Comparison of ENCODE assay signal across 8 worm cellular contexts in the genomic region with DNA sequence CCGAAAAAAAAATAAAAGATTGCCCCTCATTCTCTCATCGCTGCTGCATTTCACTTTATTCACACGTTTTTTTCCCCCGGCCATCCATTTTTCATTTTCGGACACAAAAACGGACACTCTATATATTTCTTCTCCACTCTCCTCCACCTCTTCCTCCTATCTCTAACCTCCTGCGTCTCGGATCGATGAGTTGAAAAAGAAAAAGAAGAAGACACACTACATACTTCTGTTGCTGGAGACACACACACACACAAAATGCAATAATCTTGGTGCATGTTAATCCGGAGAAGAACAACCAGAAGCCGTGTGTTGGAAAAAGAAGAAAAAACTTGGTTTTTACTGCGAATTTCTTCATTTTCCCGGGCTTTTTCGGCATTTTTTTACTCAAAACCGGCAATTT.
A peak's percentile ranks its signal among the peaks of the same experiment; 100 is the strongest.
TF ChIP-seq lines count a peak whose summit lies in the region.

No protein-coding gene starts in this region.

TF ChIP-seq in whole organism, L1 larva, 84 proteins besides CTCF, POLR2A, EP300 and RAD21 (continues in another document):
- TF ChIP-seq skn-1 (tag; optimal IDR thresholded peaks at IDR 0.05; lab: Kevin White, UChicago) (peak; percentile 15), nhr-47 (tag; optimal IDR thresholded peaks at IDR 0.05; lab: Kevin White, UChicago) (peak; percentile 56), mdl-1 (tag; optimal IDR thresholded peaks at IDR 0.05; lab: Kevin White, UChicago) (peak in 1 of 2 experiments; percentile 31), ceh-8 (GFP tag; optimal IDR thresholded peaks at IDR 0.05; lab: Kevin White, UChicago) (no peak), hlh-4 (tag; optimal IDR thresholded peaks at IDR 0.05; lab: Kevin White, UChicago) (no peak), ama-1 (optimal IDR thresholded peaks at IDR 0.05; lab: Kevin White, UChicago) (peak; percentile 3), ceh-82 (tag; optimal IDR thresholded peaks at IDR 0.05; lab: Kevin White, UChicago) (peak; percentile 64 to 65 (median 64)), dpl-1 (GFP tag; optimal IDR thresholded peaks at IDR 0.05; lab: Kevin White, UChicago) (peak; percentile 16 to 61 (median 26)), jun-1 (tag; optimal IDR thresholded peaks at IDR 0.05; lab: Kevin White, UChicago) (peak; percentile 20), egl-13 (tag; optimal IDR thresholded peaks at IDR 0.05; lab: Kevin White, UChicago) (no peak)

TF ChIP-seq in whole organism, L2 larva, 48 proteins besides CTCF, POLR2A, EP300 and RAD21 (continues in another document):
- TF ChIP-seq nhr-10 (tag; optimal IDR thresholded peaks at IDR 0.05; lab: Kevin White, UChicago) (no peak), crh-2 (tag; optimal IDR thresholded peaks at IDR 0.05; lab: Kevin White, UChicago) (peak; percentile 68), sem-4 (tag; optimal IDR thresholded peaks at IDR 0.05; lab: Kevin White, UChicago) (peak; percentile 67), lin-13 (GFP tag; optimal IDR thresholded peaks at IDR 0.05; lab: Kevin White, UChicago) (peak; percentile 47), mdl-1 (tag; optimal IDR thresholded peaks at IDR 0.05; lab: Kevin White, UChicago) (no peak), unc-55 (GFP tag; optimal IDR thresholded peaks at IDR 0.05; lab: Kevin White, UChicago) (peak; percentile 87), F13H6.1 (tag; optimal IDR thresholded peaks at IDR 0.05; lab: Kevin White, UChicago) (peak; percentile 42), gmeb-1 (tag; optimal IDR thresholded peaks at IDR 0.05; lab: Kevin White, UChicago) (peak; percentile 20), lsy-2 (tag; optimal IDR thresholded peaks at IDR 0.05; lab: Kevin White, UChicago) (peak in 1 of 2 experiments; percentile 61), elt-3 (tag; optimal IDR thresholded peaks at IDR 0.05; lab: Kevin White, UChicago) (no peak), skn-1 (tag; optimal IDR thresholded peaks at IDR 0.05; lab: Kevin White, UChicago) (no peak)

TF ChIP-seq in whole organism, L3 larva, 47 proteins besides CTCF, POLR2A, EP300 and RAD21 (continues in another document):
- TF ChIP-seq eor-1 (tag; optimal IDR thresholded peaks at IDR 0.05; lab: Kevin White, UChicago) (no peak), lsy-12 (tag; optimal IDR thresholded peaks at IDR 0.05; lab: Kevin White, UChicago) (no peak), nhr-67 (tag; optimal IDR thresholded peaks at IDR 0.05; lab: Kevin White, UChicago) (no peak), ceh-28 (tag; optimal IDR thresholded peaks at IDR 0.05; lab: Kevin White, UChicago) (no peak), elt-2 (tag; optimal IDR thresholded peaks at IDR 0.05; lab: Kevin White, UChicago) (no peak), zag-1 (tag; optimal IDR thresholded peaks at IDR 0.05; lab: Kevin White, UChicago) (no peak), fos-1 (tag; optimal IDR thresholded peaks at IDR 0.05; lab: Kevin White, UChicago) (no peak), ama-1 (optimal IDR thresholded peaks at IDR 0.05; lab: Kevin White, UChicago) (peak; percentile 5), ceh-82 (tag; optimal IDR thresholded peaks at IDR 0.05; lab: Kevin White, UChicago) (no peak), fkh-10 (GFP tag; optimal IDR thresholded peaks at IDR 0.05; lab: Kevin White, UChicago) (peak; percentile 40), aly-2 (tag; optimal IDR thresholded peaks at IDR 0.05; lab: Kevin White, UChicago) (no peak), elt-3 (tag; optimal IDR thresholded peaks at IDR 0.05; lab: Kevin White, UChicago) (no peak)

TF ChIP-seq in whole organism, L4 larva, 104 proteins besides CTCF, POLR2A, EP300 and RAD21 (continues in another document):
- TF ChIP-seq F37D6.2 (tag; optimal IDR thresholded peaks at IDR 0.05; lab: Kevin White, UChicago) (no peak), lin-29 (GFP tag; IDR thresholded peaks at IDR 0.05; lab: Robert Waterston, UW) (no peak), mdl-1 (tag; optimal IDR thresholded peaks at IDR 0.05; lab: Kevin White, UChicago) (peak in 1 of 2 experiments; percentile 23), lsy-2 (tag; optimal IDR thresholded peaks at IDR 0.05; lab: Kevin White, UChicago) (peak in 1 of 2 experiments; percentile 63), aha-1 (tag; lab: Kevin White, UChicago) (peak; percentile 42), nhr-28 (tag; optimal IDR thresholded peaks at IDR 0.05; lab: Kevin White, UChicago) (peak; percentile 84), hmg-1.1 (GFP tag; IDR thresholded peaks at IDR 0.05; lab: Robert Waterston, UW) (peak; percentile 70), mep-1 (tag; optimal IDR thresholded peaks at IDR 0.05; lab: Kevin White, UChicago) (peak; percentile 25), lin-1 (GFP tag; IDR thresholded peaks at IDR 0.05; lab: Robert Waterston, UW) (no peak), ztf-11 (tag; optimal IDR thresholded peaks at IDR 0.05; lab: Kevin White, UChicago) (no peak), hlh-30 (tag; optimal IDR thresholded peaks at IDR 0.05; lab: Kevin White, UChicago; ENCODE audit: insufficient read depth) (peak; percentile 53)

TF ChIP-seq in whole organism, late embryonic, 69 proteins besides CTCF, POLR2A, EP300 and RAD21 (continues in another document):
- TF ChIP-seq ceh-14 (tag; optimal IDR thresholded peaks at IDR 0.05; lab: Kevin White, UChicago) (peak; percentile 30), ceh-31 (tag; optimal IDR thresholded peaks at IDR 0.05; lab: Kevin White, UChicago) (peak; percentile 25), ceh-48 (tag; optimal IDR thresholded peaks at IDR 0.05; lab: Kevin White, UChicago) (peak; percentile 37), ztf-16 (tag; optimal IDR thresholded peaks at IDR 0.05; lab: Kevin White, UChicago) (peak; percentile 16), eyg-1 (tag; optimal IDR thresholded peaks at IDR 0.05; lab: Kevin White, UChicago) (no peak), nfya-1 (tag; optimal IDR thresholded peaks at IDR 0.05; lab: Kevin White, UChicago) (peak; percentile 67), lin-11 (tag; optimal IDR thresholded peaks at IDR 0.05; lab: Kevin White, UChicago) (peak; percentile 7), ceh-18 (tag; optimal IDR thresholded peaks at IDR 0.05; lab: Kevin White, UChicago) (peak; percentile 26), hlh-8 (tag; optimal IDR thresholded peaks at IDR 0.05; lab: Kevin White, UChicago) (peak; percentile 23), unc-42 (tag; optimal IDR thresholded peaks at IDR 0.05; lab: Kevin White, UChicago) (peak; percentile 93), tbx-2 (tag; optimal IDR thresholded peaks at IDR 0.05; lab: Kevin White, UChicago) (peak; percentile 46), hlh-30 (tag; optimal IDR thresholded peaks at IDR 0.05; lab: Kevin White, UChicago; ENCODE audit: insufficient read depth) (no peak)

TF ChIP-seq in whole organism, midembryonic, 9 proteins besides CTCF, POLR2A, EP300 and RAD21:
- no peak for TF ChIP-seq ref-1 (GFP tag; conservative IDR thresholded peaks at IDR 0.05; lab: Robert Waterston, UW)
- no peak for TF ChIP-seq T22C8.4 (GFP tag; IDR thresholded peaks at IDR 0.05; lab: Robert Waterston, UW)
- TF ChIP-seq ztf-23 (GFP tag; IDR thresholded peaks at IDR 0.05; lab: Robert Waterston, UW) = no peak
- TF ChIP-seq cog-1 (tag; optimal IDR thresholded peaks at IDR 0.05; lab: Kevin White, UChicago) = peak; percentile 21
- TF ChIP-seq ztf-29 (GFP tag; IDR thresholded peaks at IDR 0.05; lab: Robert Waterston, UW) = no peak
- no peak for TF ChIP-seq klf-2 (GFP tag; conservative IDR thresholded peaks at IDR 0.05; lab: Robert Waterston, UW)
- no peak for TF ChIP-seq tab-1 (GFP tag; IDR thresholded peaks at IDR 0.05; lab: Robert Waterston, UW)
- 0 out of 2 replicates have a peak, but pooled peaks have one; percentile 18 for TF ChIP-seq flt-1 (GFP tag; IDR thresholded peaks at IDR 0.05; lab: Robert Waterston, UW)

TF ChIP-seq in whole organism, mixed stage, embryonic, 35 proteins besides CTCF, POLR2A, EP300 and RAD21:
- TF ChIP-seq lsy-2 (tag; optimal IDR thresholded peaks at IDR 0.05; lab: Kevin White, UChicago) = peak; percentile 21
- TF ChIP-seq nhr-2 (tag; optimal IDR thresholded peaks at IDR 0.05; lab: Kevin White, UChicago) = no peak
- peak; percentile 22 for TF ChIP-seq mep-1 (tag; optimal IDR thresholded peaks at IDR 0.05; lab: Kevin White, UChicago)
- peak; percentile 98 for TF ChIP-seq ces-1 (GFP tag; optimal IDR thresholded peaks at IDR 0.05; lab: Kevin White, UChicago)
- TF ChIP-seq drap-1 (GFP tag; optimal IDR thresholded peaks at IDR 0.05; lab: Kevin White, UChicago) = no peak
- no peak for TF ChIP-seq nhr-12 (tag; optimal IDR thresholded peaks at IDR 0.05; lab: Kevin White, UChicago)
- TF ChIP-seq hlh-1 (tag; optimal IDR thresholded peaks at IDR 0.05; lab: Kevin White, UChicago) = peak; percentile 53
- TF ChIP-seq unc-120 (tag; optimal IDR thresholded peaks at IDR 0.05; lab: Kevin White, UChicago; ENCODE audit: poor library complexity, severe bottlenecking) = peak; percentile 41
- peak; percentile 59 for TF ChIP-seq nhr-237 (tag; optimal IDR thresholded peaks at IDR 0.05; lab: Kevin White, UChicago)
- no peak for TF ChIP-seq mls-2 (tag; optimal IDR thresholded peaks at IDR 0.05; lab: Kevin White, UChicago)
- TF ChIP-seq flh-1 (GFP tag; optimal IDR thresholded peaks at IDR 0.05; lab: Kevin White, UChicago) = no peak

TF ChIP-seq in whole organism, young adult, 124 proteins besides CTCF, POLR2A, EP300 and RAD21 (continues in another document):
- TF ChIP-seq ekl-4 (GFP tag; IDR thresholded peaks at IDR 0.05; lab: Robert Waterston, UW) (no peak), madf-6 (GFP tag; IDR thresholded peaks at IDR 0.05; lab: Robert Waterston, UW) (no peak), K12H6.12 (tag; optimal IDR thresholded peaks at IDR 0.05; lab: Kevin White, UChicago) (no peak), ceh-91 (GFP tag; IDR thresholded peaks at IDR 0.05; lab: Robert Waterston, UW) (no peak), ets-4 (GFP tag; optimal IDR thresholded peaks at IDR 0.05; lab: Kevin White, UChicago) (no peak), tbx-9 (tag; optimal IDR thresholded peaks at IDR 0.05; lab: Kevin White, UChicago; ENCODE audit: borderline replicate concordance) (no peak), F55B11.4 (tag; optimal IDR thresholded peaks at IDR 0.05; lab: Kevin White, UChicago; ENCODE audit: borderline replicate concordance, insufficient read depth) (no peak), rpc-1 (optimal IDR thresholded peaks at IDR 0.05; lab: Kevin White, UChicago) (no peak), rpc-1 (tag; optimal IDR thresholded peaks at IDR 0.05; lab: Kevin White, UChicago) (no peak), nhr-27 (tag; optimal IDR thresholded peaks at IDR 0.05; lab: Kevin White, UChicago) (no peak), atf-7 (tag; optimal IDR thresholded peaks at IDR 0.05; lab: Kevin White, UChicago) (no peak), F52B5.7 (tag; optimal IDR thresholded peaks at IDR 0.05; lab: Kevin White, UChicago) (no peak), T26A5.8 (tag; optimal IDR thresholded peaks at IDR 0.05; lab: Kevin White, UChicago) (no peak), cebp-1 (GFP tag; IDR thresholded peaks at IDR 0.05; lab: Robert Waterston, UW) (no peak), cebp-1 (tag; optimal IDR thresholded peaks at IDR 0.05; lab: Kevin White, UChicago) (peak; percentile 27), B0019.2 (GFP tag; conservative IDR thresholded peaks at IDR 0.05; lab: Robert Waterston, UW) (no peak), aptf-3 (GFP tag; IDR thresholded peaks at IDR 0.05; lab: Robert Waterston, UW) (no peak), cebp-2 (GFP tag; IDR thresholded peaks at IDR 0.05; lab: Robert Waterston, UW) (no peak), akir-1 (GFP tag; optimal IDR thresholded peaks at IDR 0.05; lab: Kevin White, UChicago) (no peak), snpc-3.4 (tag; optimal IDR thresholded peaks at IDR 0.05; lab: Kevin White, UChicago) (no peak), T07F8.4 (tag; optimal IDR thresholded peaks at IDR 0.05; lab: Kevin White, UChicago) (no peak)
